Fruit fly (Drosophila melanogaster) whole organism, prepupa: Measurements from ENCODE around the gene CG43965.

ENCODE experiments used
- CG10631 ChIP-seq: fragments of 200-800 bp; sonication (Bioruptor generic); optimal IDR thresholded peaks from 2 replicates; lab custom pipeline; 2016; ENCODE audit warnings: missing biosample characterization, missing genetic modification characterization
- CG15336 ChIP-seq: fragments of 200-800 bp; sonication (Bioruptor generic); IDR thresholded peaks from 2 replicates; pipeline ENCODE4 v1.3.6; 2022; ENCODE audit warnings: missing biosample characterization, missing genetic modification characterization
- CG1621 ChIP-seq: fragments of 200-800 bp; sonication (Bioruptor generic); optimal IDR thresholded peaks from 3 replicates; lab custom pipeline; 2018; ENCODE audit warnings: missing biosample characterization, mild to moderate bottlenecking, missing genetic modification characterization
- CG16779 ChIP-seq: fragments of 200-800 bp; sonication (Bioruptor generic); optimal IDR thresholded peaks from 3 replicates; lab custom pipeline; 2017; ENCODE audit warnings: missing biosample characterization, mild to moderate bottlenecking, missing genetic modification characterization
- CG6163 ChIP-seq: fragments of 200-800 bp; sonication (Bioruptor generic); IDR thresholded peaks from 3 replicates; pipeline ENCODE4 v1.3.6; 2022; ENCODE audit warnings: missing biosample characterization, missing genetic modification characterization
- CG6276 ChIP-seq: fragments of 200-800 bp; sonication (Bioruptor generic); optimal IDR thresholded peaks from 2 replicates; lab custom pipeline; 2017; ENCODE audit warnings: missing biosample characterization, mild to moderate bottlenecking, missing genetic modification characterization
- CG8632 ChIP-seq: fragments of 200-800 bp; sonication (Bioruptor generic); optimal IDR thresholded peaks from 3 replicates; lab custom pipeline; 2016; ENCODE audit warnings: missing biosample characterization, missing genetic modification characterization
- Ets96B ChIP-seq: fragments of 200-800 bp; optimal IDR thresholded peaks from 2 replicates; lab custom pipeline; 2019; ENCODE audit warnings: missing biosample characterization, mild to moderate bottlenecking, missing genetic modification characterization, moderate library complexity
- Smox ChIP-seq: fragments of 200-800 bp; sonication (Bioruptor generic); optimal IDR thresholded peaks from 3 replicates; lab custom pipeline; 2016; ENCODE audit warnings: missing biosample characterization, missing genetic modification characterization
- pdm3 ChIP-seq: fragments of 200-800 bp; sonication (Bioruptor generic); optimal IDR thresholded peaks from 3 replicates; lab custom pipeline; 2016; ENCODE audit warnings: missing biosample characterization, missing genetic modification characterization

DNA sequence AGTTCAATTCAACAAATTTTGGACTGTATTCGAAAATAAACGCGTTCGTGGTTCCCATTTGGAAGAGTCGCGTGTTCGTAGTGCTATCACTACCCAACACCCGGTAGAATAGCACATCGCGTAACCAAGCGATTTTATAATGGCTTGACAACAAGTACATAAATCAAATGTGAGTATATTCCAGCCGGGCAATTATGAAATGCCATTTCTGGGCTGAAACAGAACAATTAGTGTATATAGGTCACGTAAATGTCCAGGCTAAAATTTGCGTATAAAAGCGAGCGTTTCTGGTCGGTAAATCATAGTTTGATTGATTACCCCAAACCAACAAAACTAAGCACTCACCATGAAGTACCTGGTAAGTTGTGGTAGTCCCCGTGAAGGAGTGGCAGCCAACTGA lies 2.6 kb upstream of the CG43965 start, which contains the start of gene Cp15:
- TF ChIP-seq pdm3 (GFP tag; lab: Kevin White, UChicago): no peak
- no peak for TF ChIP-seq Smox
- no peak for TF ChIP-seq CG10631
- no peak for TF ChIP-seq CG6163 (GFP tag; lab: Robert Waterston, UW)
- TF ChIP-seq CG6276 (GFP tag; lab: Kevin White, UChicago): no peak
- TF ChIP-seq CG8632 (GFP tag; lab: Kevin White, UChicago): no peak
- no peak for TF ChIP-seq CG15336
- no peak for TF ChIP-seq Ets96B (tag; lab: Kevin White, UChicago)
- no peak for TF ChIP-seq CG1621 (tag; lab: Kevin White, UChicago)
- TF ChIP-seq CG16779: no peak
